Worm (Caenorhabditis elegans) whole organism, early embryonic: ENCODE data around the gene gst-42.

Experiments used
- B0310.2 ChIP-seq: sonication (generic microtip); optimal IDR thresholded peaks from 2 replicates; lab custom pipeline; 2016; ENCODE audit warnings: mild to moderate bottlenecking, missing genetic modification characterization, missing compliant biosample characterization
- F13C5.2 ChIP-seq: sonication (generic microtip); optimal IDR thresholded peaks from 2 replicates; lab custom pipeline; 2017; ENCODE audit warnings: mild to moderate bottlenecking, missing genetic modification characterization, inconsistent platforms, missing compliant biosample characterization
- aly-1 ChIP-seq: sonication (generic microtip); optimal IDR thresholded peaks from 2 replicates; lab custom pipeline; 2016; ENCODE audit warnings: missing genetic modification characterization, missing compliant biosample characterization
- ama-1 ChIP-seq: fragments of 150-350 bp; optimal IDR thresholded peaks from 2 replicates; lab custom pipeline; 2014
- ceh-13 ChIP-seq: fragments of 200-800 bp; sonication (Bioruptor generic); optimal IDR thresholded peaks from 2 replicates; lab custom pipeline; 2018; ENCODE audit warnings: mild to moderate bottlenecking, missing genetic modification characterization, missing compliant biosample characterization
- ceh-36 ChIP-seq: sonication (generic microtip); optimal IDR thresholded peaks from 2 replicates; lab custom pipeline; 2016; ENCODE audit warnings: missing genetic modification characterization, inconsistent platforms, missing compliant biosample characterization
- ets-7 ChIP-seq: sonication (generic microtip); optimal IDR thresholded peaks from 2 replicates; lab custom pipeline; 2016; ENCODE audit warnings: missing genotype, missing genetic modification characterization, missing compliant biosample characterization
- flt-1 ChIP-seq: fragments of 200-800 bp; sonication (Bioruptor generic); IDR thresholded peaks from 2 replicates; pipeline ENCODE4 v1.3.6; 2022; ENCODE audit warnings: missing genetic modification characterization, missing compliant biosample characterization
- hmbx-1 ChIP-seq: sonication (generic microtip); optimal IDR thresholded peaks from 2 replicates; lab custom pipeline; 2016; ENCODE audit warnings: mild to moderate bottlenecking, missing genetic modification characterization, missing compliant biosample characterization
- hmg-4 ChIP-seq: fragments of 200-800 bp; sonication (Bioruptor generic); optimal IDR thresholded peaks from 2 replicates; lab custom pipeline; 2018; ENCODE audit warnings: mild to moderate bottlenecking, missing genetic modification characterization, missing compliant biosample characterization
- hnd-1 ChIP-seq: sonication (generic microtip); optimal IDR thresholded peaks from 2 replicates; lab custom pipeline; 2016; ENCODE audit warnings: missing genetic modification characterization, missing compliant biosample characterization
- pes-1 ChIP-seq: fragments of 200-800 bp; sonication (Bioruptor generic); IDR thresholded peaks from 2 replicates; pipeline ENCODE4 v1.3.6; 2022; ENCODE audit warnings: missing genetic modification reagents, missing genetic modification characterization, missing compliant biosample characterization
- scrt-1 ChIP-seq: fragments of 200-800 bp; sonication (Bioruptor generic); IDR thresholded peaks from 2 replicates; pipeline ENCODE4 v1.3.6; 2022; ENCODE audit warnings: missing genetic modification characterization, missing compliant biosample characterization
- sea-1 ChIP-seq: fragments of 200-800 bp; sonication (Bioruptor generic); conservative IDR thresholded peaks from 2 replicates; pipeline ENCODE4 v1.3.6; 2022; ENCODE audit warnings: missing genetic modification characterization, missing compliant biosample characterization
- tbx-11 ChIP-seq: fragments of 200-800 bp; sonication (Bioruptor generic); IDR thresholded peaks from 2 replicates; pipeline ENCODE4 v1.3.6; 2022; ENCODE audit warnings: missing genetic modification characterization, missing compliant biosample characterization
- tbx-37 ChIP-seq: fragments of 200-800 bp; sonication (Bioruptor generic); conservative IDR thresholded peaks from 2 replicates; pipeline ENCODE4 v1.3.6; 2022; ENCODE audit warnings: missing genetic modification reagents, missing genetic modification characterization, missing compliant biosample characterization
- tra-4 ChIP-seq: sonication (generic microtip); optimal IDR thresholded peaks from 2 replicates; lab custom pipeline; 2017; ENCODE audit warnings: missing genetic modification characterization, missing compliant biosample characterization

Gene gst-42

ce11 chrX:11687836-11688319, 39.9 kb downstream of the gst-42 start, which contains the start of gene C44C10.7:
Gene C44C10.7 (minus strand): TSS chrX:11688269.
- TF ChIP-seq F13C5.2 (tag; lab: Kevin White, UChicago), result no peak
- no peak for TF ChIP-seq hmg-4 (GFP tag; lab: Kevin White, UChicago)
- TF ChIP-seq tra-4 (tag; lab: Kevin White, UChicago), result no peak
- no peak for TF ChIP-seq hmbx-1
- TF ChIP-seq scrt-1, result no peak
- no peak for TF ChIP-seq pes-1
- TF ChIP-seq ets-7 (tag; lab: Kevin White, UChicago), result no peak
- no peak for TF ChIP-seq ceh-13 (GFP tag; lab: Kevin White, UChicago)
- no peak for TF ChIP-seq tbx-11 (GFP tag; lab: Robert Waterston, UW)
- no peak for TF ChIP-seq hnd-1
- no peak for TF ChIP-seq ceh-36 (tag; lab: Kevin White, UChicago)
- no peak for TF ChIP-seq tbx-37
- TF ChIP-seq sea-1 (GFP tag; lab: Robert Waterston, UW), result no peak
- no peak for TF ChIP-seq B0310.2 (tag; lab: Kevin White, UChicago)
- TF ChIP-seq aly-1 (tag; lab: Kevin White, UChicago), result no peak
- TF ChIP-seq ama-1, result no peak
- no peak for TF ChIP-seq flt-1 (GFP tag; lab: Robert Waterston, UW)

- TF ChIP-seq sea-1 (GFP tag; lab: Robert Waterston, UW) (no peak), F13C5.2 (tag; lab: Kevin White, UChicago) (no peak), aly-1 (tag; lab: Kevin White, UChicago) (no peak), ama-1 (no peak), scrt-1 (no peak), hnd-1 (no peak), B0310.2 (tag; lab: Kevin White, UChicago) (no peak), ceh-13 (GFP tag; lab: Kevin White, UChicago) (no peak), hmbx-1 (no peak), tra-4 (tag; lab: Kevin White, UChicago) (no peak), hmg-4 (GFP tag; lab: Kevin White, UChicago) (no peak), tbx-37 (no peak), pes-1 (no peak), ceh-36 (tag; lab: Kevin White, UChicago) (no peak), flt-1 (GFP tag; lab: Robert Waterston, UW) (no peak), ets-7 (tag; lab: Kevin White, UChicago) (no peak), tbx-11 (GFP tag; lab: Robert Waterston, UW) (no peak)
Measured at ce11 chrX:11684261-11684660, 43.5 kb downstream of the gst-42 start, which contains the start of gene hnd-1. Gene hnd-1 (plus strand): TSS chrX:11684561.

ce11 chrX:11680851-11681250, 46.9 kb downstream of the gst-42 start, which contains the start of gene T04F8.7:
Gene T04F8.7 (minus strand): TSS chrX:11680980.
- TF ChIP-seq tra-4 (tag; lab: Kevin White, UChicago) (no peak), hnd-1 (no peak), ceh-36 (tag; lab: Kevin White, UChicago) (no peak), ama-1 (no peak), flt-1 (GFP tag; lab: Robert Waterston, UW) (no peak), aly-1 (tag; lab: Kevin White, UChicago) (no peak), hmg-4 (GFP tag; lab: Kevin White, UChicago) (no peak), B0310.2 (tag; lab: Kevin White, UChicago) (no peak), sea-1 (GFP tag; lab: Robert Waterston, UW) (no peak), F13C5.2 (tag; lab: Kevin White, UChicago) (no peak), tbx-37 (no peak), ceh-13 (GFP tag; lab: Kevin White, UChicago) (no peak), pes-1 (no peak), hmbx-1 (no peak)

- TF ChIP-seq hmg-4 (GFP tag; lab: Kevin White, UChicago) (no peak), ets-7 (tag; lab: Kevin White, UChicago) (no peak), tbx-37 (no peak), tbx-11 (GFP tag; lab: Robert Waterston, UW) (no peak), hnd-1 (no peak), aly-1 (tag; lab: Kevin White, UChicago) (no peak), ceh-13 (GFP tag; lab: Kevin White, UChicago) (no peak), scrt-1 (no peak)
Measured at ce11 chrX:11679211-11679977, 48.3 kb downstream of the gst-42 start.
